Worm (Caenorhabditis elegans): ENCODE data around the gene uvs-1.

DNA sequence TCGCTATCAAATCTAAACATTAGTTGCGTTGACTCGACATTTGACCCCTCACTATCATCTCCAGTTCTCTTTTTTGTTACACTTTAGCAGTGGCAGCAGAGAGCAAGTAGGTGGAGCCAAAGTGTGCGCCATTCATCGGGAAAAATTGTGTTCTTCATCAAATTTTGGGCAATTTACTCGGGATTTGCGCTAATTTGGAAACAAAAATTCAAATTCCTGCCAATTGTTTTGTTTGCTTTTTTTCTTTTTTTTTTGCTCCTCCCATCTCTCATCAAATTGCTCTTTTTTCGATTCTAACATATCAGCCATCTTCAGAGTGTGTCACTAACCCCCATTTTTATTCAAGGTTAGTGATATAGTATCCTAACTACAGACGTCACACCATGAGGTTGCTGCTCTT lies 22.9 kb upstream of the uvs-1 start, which contains the start of gene mig-6:
- no peak for TF ChIP-seq Y56A3A.18 (GFP tag; IDR thresholded peaks at IDR 0.05)
- TF ChIP-seq hmg-1.2 (GFP tag; IDR thresholded peaks at IDR 0.05) = no peak
- no peak for TF ChIP-seq pha-4 (tag; optimal IDR thresholded peaks at IDR 0.05)
- no peak for TF ChIP-seq F55B11.4 (tag; optimal IDR thresholded peaks at IDR 0.05; ENCODE audit: borderline replicate concordance, insufficient read depth)
- TF ChIP-seq unc-62 (GFP tag; optimal IDR thresholded peaks at IDR 0.05) = no peak
- TF ChIP-seq somi-1 (GFP tag; optimal IDR thresholded peaks at IDR 0.05) = no peak
- TF ChIP-seq snpc-4 (GFP tag; optimal IDR thresholded peaks at IDR 0.05) = no peak
- TF ChIP-seq snpc-4 (tag; optimal IDR thresholded peaks at IDR 0.05) = no peak
- no peak for TF ChIP-seq ama-1 (optimal IDR thresholded peaks at IDR 0.05)
- TF ChIP-seq ama-1 (GFP tag; optimal IDR thresholded peaks at IDR 0.05) = no peak
